Worm (Caenorhabditis elegans) whole organism, L2 larva: ENCODE measurements around the gene dhhc-6.
A peak's percentile ranks its signal among the peaks of the same experiment; 100 is the strongest.

Experiments used
- C34F6.9 ChIP-seq: fragments of 150-350 bp; optimal IDR thresholded peaks from 2 replicates; lab custom pipeline; 2014; ENCODE audit warnings: missing biosample characterization, missing genetic modification characterization
- Y55F3AM.14 ChIP-seq: fragments of 200-800 bp; sonication (Bioruptor generic); optimal IDR thresholded peaks from 2 replicates; lab custom pipeline; 2018; ENCODE audit warnings: mild to moderate bottlenecking, missing genetic modification characterization, missing compliant biosample characterization
- ZK546.5 ChIP-seq: sonication (generic microtip); optimal IDR thresholded peaks from 2 replicates; lab custom pipeline; 2017; ENCODE audit warnings: missing biosample characterization, missing genetic modification characterization
- alr-1 ChIP-seq: fragments of 150-350 bp; optimal IDR thresholded peaks from 2 replicates; lab custom pipeline; 2014; ENCODE audit warnings: missing biosample characterization, missing genetic modification characterization
- ama-1 ChIP-seq: fragments of 150-350 bp; optimal IDR thresholded peaks from 2 replicates; lab custom pipeline; 2018; ENCODE audit warnings: inconsistent platforms
- blmp-1 ChIP-seq: sonication (generic microtip); optimal IDR thresholded peaks from 2 replicates; lab custom pipeline; 2017; ENCODE audit warnings: missing genetic modification characterization, mild to moderate bottlenecking, missing compliant biosample characterization, antibody characterized with exemption, moderate library complexity; ENCODE audit not compliant: insufficient read depth
- ceh-16 ChIP-seq: fragments of 150-350 bp; optimal IDR thresholded peaks from 2 replicates; lab custom pipeline; 2014; ENCODE audit warnings: missing biosample characterization, missing genetic modification characterization
- ceh-82 ChIP-seq: fragments of 150-350 bp; optimal IDR thresholded peaks from 2 replicates; lab custom pipeline; 2014; ENCODE audit warnings: missing biosample characterization, missing genetic modification characterization
- crh-2 ChIP-seq: sonication (generic microtip); optimal IDR thresholded peaks from 2 replicates; lab custom pipeline; 2017; ENCODE audit warnings: missing biosample characterization, missing genetic modification characterization
- dmd-4 ChIP-seq: sonication (generic microtip); optimal IDR thresholded peaks from 2 replicates; lab custom pipeline; 2017; ENCODE audit warnings: missing biosample characterization, missing genetic modification characterization
- egl-27 ChIP-seq: sonication (generic microtip); optimal IDR thresholded peaks from 3 replicates; lab custom pipeline; 2017; ENCODE audit warnings: missing biosample characterization, missing genetic modification reagents, missing genetic modification characterization
- elt-1 ChIP-seq: fragments of 150-350 bp; optimal IDR thresholded peaks from 2 replicates; lab custom pipeline; 2014; ENCODE audit warnings: missing biosample characterization, missing genetic modification characterization
- elt-3 ChIP-seq: sonication (generic microtip); optimal IDR thresholded peaks from 2 replicates; lab custom pipeline; 2017; ENCODE audit warnings: missing biosample characterization, missing genetic modification characterization
- fos-1 ChIP-seq: fragments of 150-350 bp; optimal IDR thresholded peaks from 2 replicates; lab custom pipeline; 2014; ENCODE audit warnings: missing biosample characterization, missing genetic modification characterization
- gmeb-1 ChIP-seq: fragments of 150-350 bp; optimal IDR thresholded peaks from 2 replicates; lab custom pipeline; 2014; ENCODE audit warnings: missing biosample characterization, missing genetic modification characterization
- lin-11 ChIP-seq: fragments of 150-350 bp; sonication (generic microtip); optimal IDR thresholded peaks from 2 replicates; lab custom pipeline; 2014; ENCODE audit warnings: missing biosample characterization, missing genetic modification characterization, inconsistent platforms, mixed read lengths
- lin-13 ChIP-seq: fragments of 150-350 bp; optimal IDR thresholded peaks from 2 replicates; lab custom pipeline; 2014; ENCODE audit warnings: missing biosample characterization, missing genetic modification reagents, missing genetic modification characterization
- lsy-2 ChIP-seq, 2 experiments: fragments of 150-350 bp in 1 of 2; sonication (generic microtip) in 1 of 2; optimal IDR thresholded peaks; 2 replicates each; lab custom pipeline; 2014 to 2017; ENCODE audit warnings: missing biosample characterization in 2 of 2, missing genetic modification characterization in 2 of 2
- mab-5 ChIP-seq: fragments of 150-350 bp; optimal IDR thresholded peaks from 2 replicates; lab custom pipeline; 2014; ENCODE audit warnings: missing biosample characterization, missing genetic modification characterization
- mbf-1 ChIP-seq: sonication (generic microtip); optimal IDR thresholded peaks from 2 replicates; lab custom pipeline; 2017; ENCODE audit warnings: missing biosample characterization, missing genetic modification characterization
- nhr-10 ChIP-seq: sonication (generic microtip); optimal IDR thresholded peaks from 2 replicates; lab custom pipeline; 2017; ENCODE audit warnings: missing biosample characterization, missing genetic modification characterization
- nhr-12 ChIP-seq: fragments of 150-350 bp; optimal IDR thresholded peaks from 2 replicates; lab custom pipeline; 2014; ENCODE audit warnings: missing biosample characterization, missing genetic modification characterization
- nhr-129 ChIP-seq: fragments of 150-350 bp; optimal IDR thresholded peaks from 2 replicates; lab custom pipeline; 2014; ENCODE audit warnings: missing biosample characterization, missing genetic modification characterization
- nhr-21 ChIP-seq: fragments of 150-350 bp; optimal IDR thresholded peaks from 2 replicates; lab custom pipeline; 2014; ENCODE audit warnings: missing biosample characterization, missing genetic modification characterization
- nhr-23 ChIP-seq: fragments of 150-350 bp; optimal IDR thresholded peaks from 2 replicates; lab custom pipeline; 2014; ENCODE audit warnings: missing biosample characterization, missing genetic modification reagents, missing genetic modification characterization
- nhr-237 ChIP-seq: fragments of 150-350 bp; optimal IDR thresholded peaks from 2 replicates; lab custom pipeline; 2014; ENCODE audit warnings: missing biosample characterization, missing genetic modification characterization
- nhr-25 ChIP-seq: fragments of 150-350 bp; sonication (generic microtip); optimal IDR thresholded peaks from 3 replicates; lab custom pipeline; 2014; ENCODE audit warnings: missing biosample characterization, missing genetic modification characterization
- nhr-6 ChIP-seq: fragments of 150-350 bp; optimal IDR thresholded peaks from 2 replicates; lab custom pipeline; 2014; ENCODE audit warnings: missing biosample characterization, missing genetic modification characterization
- peb-1 ChIP-seq: fragments of 150-350 bp; optimal IDR thresholded peaks from 2 replicates; lab custom pipeline; 2014; ENCODE audit warnings: missing biosample characterization, missing genetic modification characterization
- skn-1 ChIP-seq: sonication (generic microtip); optimal IDR thresholded peaks from 2 replicates; lab custom pipeline; 2017; ENCODE audit warnings: missing biosample characterization, missing genetic modification characterization
- sma-3 ChIP-seq: sonication (generic microtip); optimal IDR thresholded peaks from 2 replicates; lab custom pipeline; 2016; ENCODE audit warnings: missing genetic modification reagents, missing genetic modification characterization, missing compliant biosample characterization
- snpc-4 ChIP-seq: fragments of 150-350 bp; optimal IDR thresholded peaks from 2 replicates; lab custom pipeline; 2014; ENCODE audit warnings: missing biosample characterization, missing genetic modification characterization
- unc-39 ChIP-seq: fragments of 150-350 bp; optimal IDR thresholded peaks from 2 replicates; lab custom pipeline; 2014; ENCODE audit warnings: missing biosample characterization, missing genetic modification characterization
- unc-62 ChIP-seq: fragments of 150-350 bp; optimal IDR thresholded peaks from 2 replicates; lab custom pipeline; 2014; ENCODE audit warnings: missing biosample characterization, missing genetic modification reagents, missing genetic modification characterization
- zag-1 ChIP-seq: fragments of 150-350 bp; optimal IDR thresholded peaks from 2 replicates; lab custom pipeline; 2014; ENCODE audit warnings: missing biosample characterization, missing genetic modification characterization
- ztf-1 ChIP-seq: fragments of 200-800 bp; sonication (Bioruptor generic); conservative IDR thresholded peaks from 2 replicates; pipeline ENCODE4 v1.3.6; 2022; ENCODE audit warnings: missing genetic modification characterization, missing compliant biosample characterization
- ztf-11 ChIP-seq: sonication (generic microtip); optimal IDR thresholded peaks from 2 replicates; lab custom pipeline; 2017; ENCODE audit warnings: missing biosample characterization, missing genetic modification characterization
- ztf-4 ChIP-seq: fragments of 150-350 bp; optimal IDR thresholded peaks from 2 replicates; lab custom pipeline; 2014; ENCODE audit warnings: missing biosample characterization, missing genetic modification characterization

The dhhc-6 gene

ce11 chrIV:12093819-12094218 lies 30.9 kb upstream of the dhhc-6 start, which contains the start of gene F11A10.5:
F11A10.5 (plus strand) TSS chrIV:12094119.
- no peak for TF ChIP-seq Y55F3AM.14 (GFP tag; lab: Kevin White, UChicago)
- no peak for TF ChIP-seq nhr-23 (tag; lab: Kevin White, UChicago)
- no peak for TF ChIP-seq elt-3 (tag; lab: Kevin White, UChicago)
- no peak for TF ChIP-seq ceh-16 (tag; lab: Kevin White, UChicago)
- peak; percentile 46 for TF ChIP-seq nhr-129 (tag; lab: Kevin White, UChicago)
- peak; percentile 13 for TF ChIP-seq crh-2 (tag; lab: Kevin White, UChicago)

ce11 chrIV:12096479-12096878 lies 28.3 kb upstream of the dhhc-6 start, which contains the start of gene mon-2:
mon-2 (plus strand) TSS chrIV:12096779.
- TF ChIP-seq dmd-4 (tag; lab: Kevin White, UChicago) (no peak), fos-1 (tag; lab: Kevin White, UChicago) (no peak), snpc-4 (tag; lab: Kevin White, UChicago) (no peak), nhr-129 (tag; lab: Kevin White, UChicago) (no peak), ztf-11 (no peak), sma-3 (GFP tag; lab: Kevin White, UChicago) (no peak), mab-5 (tag; lab: Kevin White, UChicago) (no peak), egl-27 (tag; lab: Kevin White, UChicago) (no peak), elt-3 (tag; lab: Kevin White, UChicago) (no peak), ceh-82 (tag; lab: Kevin White, UChicago) (no peak), ztf-1 (GFP tag; lab: Robert Waterston, UW) (no peak), peb-1 (no peak), nhr-21 (tag; lab: Kevin White, UChicago) (no peak), elt-1 (no peak), ZK546.5 (tag; lab: Kevin White, UChicago) (no peak), zag-1 (tag; lab: Kevin White, UChicago) (no peak), unc-39 (tag; lab: Kevin White, UChicago) (no peak)

- TF ChIP-seq dmd-4 (tag; lab: Kevin White, UChicago) (no peak), nhr-10 (tag; lab: Kevin White, UChicago) (no peak), lsy-2 (tag; optimal IDR thresholded peaks at IDR 0.05; lab: Kevin White, UChicago) (no peak), elt-1 (no peak), ama-1 (lab: Kevin White, UChicago) (no peak), lin-13 (GFP tag; lab: Kevin White, UChicago) (no peak), snpc-4 (tag; lab: Kevin White, UChicago) (no peak), lin-11 (tag; lab: Kevin White, UChicago) (no peak)
These were observed 19.2 kb upstream of the dhhc-6 start, which contains the start of gene M18.3 for ce11 chrIV:12105558-12105957. M18.3 (plus strand) TSS chrIV:12105858.

- TF ChIP-seq nhr-25 = no peak
- TF ChIP-seq elt-3 (tag; lab: Kevin White, UChicago) = no peak
- TF ChIP-seq ztf-11 = no peak
- no peak for TF ChIP-seq ceh-82 (tag; lab: Kevin White, UChicago)
- no peak for TF ChIP-seq nhr-6
- no peak for TF ChIP-seq C34F6.9
- TF ChIP-seq ceh-16 (tag; lab: Kevin White, UChicago) = no peak
- TF ChIP-seq fos-1 (tag; lab: Kevin White, UChicago) = no peak
- TF ChIP-seq nhr-12 (tag; lab: Kevin White, UChicago) = no peak
- TF ChIP-seq nhr-23 (tag; lab: Kevin White, UChicago) = no peak
- no peak for TF ChIP-seq ztf-4
- no peak for TF ChIP-seq lsy-2 (tag; optimal IDR thresholded peaks at IDR 0.05; lab: Kevin White, UChicago)
These were observed 15.6 kb upstream of the dhhc-6 start for ce11 chrIV:12108984-12109657.

- no peak for TF ChIP-seq unc-62
- TF ChIP-seq mab-5 (tag; lab: Kevin White, UChicago) = no peak
- TF ChIP-seq gmeb-1 (tag; lab: Kevin White, UChicago) = no peak
- no peak for TF ChIP-seq alr-1 (tag; lab: Kevin White, UChicago)
- no peak for TF ChIP-seq mbf-1 (tag; lab: Kevin White, UChicago)
- no peak for TF ChIP-seq Y55F3AM.14 (GFP tag; lab: Kevin White, UChicago)
- TF ChIP-seq dmd-4 (tag; lab: Kevin White, UChicago) = no peak
- no peak for TF ChIP-seq skn-1
- TF ChIP-seq nhr-6 = no peak
- TF ChIP-seq nhr-237 (tag; lab: Kevin White, UChicago) = no peak
- no peak for TF ChIP-seq elt-3 (tag; lab: Kevin White, UChicago)
- no peak for TF ChIP-seq blmp-1 (tag; lab: Kevin White, UChicago)
These were observed 15.0 kb upstream of the dhhc-6 start for ce11 chrIV:12109743-12110142.
